Worm (Caenorhabditis elegans) whole organism, young adult: ENCODE results near the gene flh-3.

Experiments
- B0019.2 ChIP-seq: fragments of 200-800 bp; sonication (Bioruptor generic); conservative IDR thresholded peaks from 2 replicates; pipeline ENCODE4 v1.3.6; 2022; ENCODE audit warnings: missing genetic modification reagents, missing genetic modification characterization, missing compliant biosample characterization
- F22D6.2 ChIP-seq: sonication (generic microtip); optimal IDR thresholded peaks from 2 replicates; lab custom pipeline; 2016; ENCODE audit warnings: mild to moderate bottlenecking, missing genetic modification characterization, missing compliant biosample characterization
- K11D2.4 ChIP-seq: fragments of 200-800 bp; sonication (Bioruptor generic); IDR thresholded peaks from 2 replicates; pipeline ENCODE4 v1.3.6; 2022; ENCODE audit warnings: missing genetic modification reagents, missing genetic modification characterization, missing compliant biosample characterization
- K12H6.12 ChIP-seq: fragments of 200-800 bp; sonication (Bioruptor generic); optimal IDR thresholded peaks from 2 replicates; lab custom pipeline; 2018; ENCODE audit warnings: mild to moderate bottlenecking, missing genetic modification characterization, missing compliant biosample characterization
- T07F8.4 ChIP-seq: sonication (generic microtip); optimal IDR thresholded peaks from 2 replicates; lab custom pipeline; 2016; ENCODE audit warnings: mild to moderate bottlenecking, missing genetic modification characterization, moderate library complexity, missing compliant biosample characterization
- Y67H2A.10 ChIP-seq: fragments of 200-800 bp; sonication (Bioruptor generic); conservative IDR thresholded peaks from 2 replicates; pipeline ENCODE4 v1.3.6; 2022; ENCODE audit warnings: missing genetic modification reagents, missing genetic modification characterization, missing compliant biosample characterization
- Y79H2A.3 ChIP-seq: fragments of 200-800 bp; sonication (Bioruptor generic); conservative IDR thresholded peaks from 2 replicates; pipeline ENCODE4 v1.3.6; 2022; ENCODE audit warnings: missing genetic modification reagents, missing genetic modification characterization, missing compliant biosample characterization
- Y95B8A.8 ChIP-seq: fragments of 200-800 bp; sonication (Bioruptor generic); IDR thresholded peaks from 2 replicates; pipeline ENCODE4 v1.3.6; 2022; ENCODE audit warnings: missing genetic modification reagents, missing genetic modification characterization, missing compliant biosample characterization
- ama-1 ChIP-seq, 3 experiments: fragments of 150-350 bp in 1 of 3; sonication (generic microtip) in 2 of 3; optimal IDR thresholded peaks; 2 replicates each; lab custom pipeline; 2014 to 2018; ENCODE audit warnings: missing biosample characterization in 2 of 3, missing genetic modification characterization in 2 of 3, missing genetic modification reagents in 2 of 3
- aptf-2 ChIP-seq: fragments of 200-800 bp; sonication (Bioruptor generic); conservative IDR thresholded peaks from 2 replicates; pipeline ENCODE4 v1.3.6; 2022; ENCODE audit warnings: missing genetic modification reagents, missing genetic modification characterization, missing compliant biosample characterization
- aptf-3 ChIP-seq: fragments of 200-800 bp; sonication (Bioruptor generic); IDR thresholded peaks from 2 replicates; pipeline ENCODE4 v1.3.6; 2022; ENCODE audit warnings: missing genetic modification characterization, missing compliant biosample characterization
- atf-7 ChIP-seq: sonication (generic microtip); optimal IDR thresholded peaks from 2 replicates; lab custom pipeline; 2017; ENCODE audit warnings: mild to moderate bottlenecking, missing genetic modification characterization, missing compliant biosample characterization
- attf-3 ChIP-seq: fragments of 200-800 bp; sonication (Bioruptor generic); conservative IDR thresholded peaks from 2 replicates; pipeline ENCODE4 v1.3.6; 2022; ENCODE audit warnings: missing genetic modification reagents, missing genetic modification characterization, missing compliant biosample characterization
- attf-6 ChIP-seq: fragments of 200-800 bp; sonication (Bioruptor generic); IDR thresholded peaks from 2 replicates; pipeline ENCODE4 v1.3.6; 2022; ENCODE audit warnings: missing genetic modification reagents, missing genetic modification characterization, missing compliant biosample characterization
- bed-1 ChIP-seq: fragments of 200-800 bp; sonication (Bioruptor generic); IDR thresholded peaks from 2 replicates; pipeline ENCODE4 v1.3.6; 2022; ENCODE audit warnings: missing genetic modification reagents, missing genetic modification characterization, missing compliant biosample characterization
- ccch-3 ChIP-seq: fragments of 200-800 bp; sonication (Bioruptor generic); optimal IDR thresholded peaks from 2 replicates; lab custom pipeline; 2018; ENCODE audit warnings: mild to moderate bottlenecking, missing genetic modification characterization, missing compliant biosample characterization
- ceh-100 ChIP-seq: fragments of 200-800 bp; sonication (Bioruptor generic); IDR thresholded peaks from 2 replicates; pipeline ENCODE4 v1.3.6; 2022; ENCODE audit warnings: missing genetic modification reagents, missing genetic modification characterization, missing compliant biosample characterization
- ceh-40 ChIP-seq: fragments of 200-800 bp; sonication (Bioruptor generic); IDR thresholded peaks from 2 replicates; pipeline ENCODE4 v1.3.6; 2022; ENCODE audit warnings: missing genetic modification characterization, missing compliant biosample characterization
- ceh-58 ChIP-seq: fragments of 200-800 bp; sonication (Bioruptor generic); IDR thresholded peaks from 2 replicates; pipeline ENCODE4 v1.3.6; 2022; ENCODE audit warnings: missing genetic modification characterization, missing compliant biosample characterization
- dpl-1 ChIP-seq: fragments of 150-350 bp; optimal IDR thresholded peaks from 2 replicates; lab custom pipeline; 2014; ENCODE audit warnings: missing biosample characterization, missing genetic modification reagents, missing genetic modification characterization
- ets-4 ChIP-seq: fragments of 200-800 bp; sonication (Bioruptor generic); optimal IDR thresholded peaks from 2 replicates; lab custom pipeline; 2018; ENCODE audit warnings: mild to moderate bottlenecking, missing genetic modification characterization, missing compliant biosample characterization
- him-1 ChIP-seq: sonication (generic microtip); optimal IDR thresholded peaks from 2 replicates; lab custom pipeline; 2016; ENCODE audit warnings: missing genotype, missing genetic modification reagents, missing genetic modification characterization, missing compliant biosample characterization
- hlh-26 ChIP-seq: fragments of 200-800 bp; sonication (Bioruptor generic); conservative IDR thresholded peaks from 2 replicates; pipeline ENCODE4 v1.3.6; 2022; ENCODE audit warnings: missing genetic modification reagents, missing genetic modification characterization, missing compliant biosample characterization
- hmg-20 ChIP-seq: fragments of 200-800 bp; sonication (Bioruptor generic); IDR thresholded peaks from 2 replicates; pipeline ENCODE4 v1.3.6; 2022; ENCODE audit warnings: missing genetic modification reagents, missing genetic modification characterization, missing compliant biosample characterization
- let-607 ChIP-seq, 2 experiments: fragments of 200-800 bp in 1 of 2; sonication (Bioruptor generic) in 1 of 2; sonication (generic microtip) in 1 of 2; optimal IDR thresholded peaks; 2 replicates each; lab custom pipeline; 2016 to 2018; ENCODE audit warnings: mild to moderate bottlenecking in 2 of 2, missing compliant biosample characterization in 2 of 2, missing genetic modification characterization in 2 of 2, moderate library complexity in 2 of 2, missing genotype in 1 of 2
- lin-26 ChIP-seq: fragments of 200-800 bp; sonication (Bioruptor generic); IDR thresholded peaks from 2 replicates; pipeline ENCODE4 v1.3.6; 2022; ENCODE audit warnings: missing genetic modification reagents, missing genetic modification characterization, missing compliant biosample characterization
- lin-35 ChIP-seq, 3 experiments: fragments of 150-350 bp in 2 of 3; sonication (generic microtip) in 1 of 3; optimal IDR thresholded peaks; 2 replicates each; lab custom pipeline; 2014 to 2018; ENCODE audit warnings: missing biosample characterization in 3 of 3, missing genetic modification characterization in 3 of 3, missing genetic modification reagents in 3 of 3
- lin-40 ChIP-seq: sonication (generic microtip); optimal IDR thresholded peaks from 2 replicates; lab custom pipeline; 2016; ENCODE audit warnings: missing genetic modification characterization, mild to moderate bottlenecking, missing compliant biosample characterization, missing genotype, missing genetic modification reagents
- lin-54 ChIP-seq: fragments of 200-800 bp; sonication (Bioruptor generic); optimal IDR thresholded peaks from 2 replicates; lab custom pipeline; 2018; ENCODE audit warnings: mild to moderate bottlenecking, missing genetic modification characterization, missing compliant biosample characterization
- madf-10 ChIP-seq: sonication (generic microtip); optimal IDR thresholded peaks from 2 replicates; lab custom pipeline; 2016; ENCODE audit warnings: mild to moderate bottlenecking, missing genetic modification characterization, missing compliant biosample characterization
- madf-6 ChIP-seq: fragments of 200-800 bp; sonication (Bioruptor generic); IDR thresholded peaks from 2 replicates; pipeline ENCODE4 v1.3.6; 2022; ENCODE audit warnings: missing genetic modification reagents, missing genetic modification characterization, missing compliant biosample characterization
- madf-8 ChIP-seq: fragments of 200-800 bp; sonication (Bioruptor generic); conservative IDR thresholded peaks from 2 replicates; pipeline ENCODE4 v1.3.6; 2022; ENCODE audit warnings: missing genetic modification reagents, missing genetic modification characterization, missing compliant biosample characterization
- mcd-1 ChIP-seq: fragments of 200-800 bp; sonication (Bioruptor generic); IDR thresholded peaks from 2 replicates; pipeline ENCODE4 v1.3.6; 2022; ENCODE audit warnings: missing genetic modification reagents, missing genetic modification characterization, missing compliant biosample characterization
- mes-4 ChIP-seq: sonication (generic microtip); optimal IDR thresholded peaks from 2 replicates; lab custom pipeline; 2016; ENCODE audit warnings: missing genotype, missing genetic modification characterization, missing compliant biosample characterization
- nfya-1 ChIP-seq: sonication (generic microtip); optimal IDR thresholded peaks from 2 replicates; lab custom pipeline; 2017; ENCODE audit warnings: antibody characterized with exemption, missing compliant biosample characterization, missing genetic modification characterization, borderline replicate concordance; ENCODE audit not compliant: insufficient read depth
- nfyb-1 ChIP-seq: fragments of 200-800 bp; sonication (Bioruptor generic); IDR thresholded peaks from 2 replicates; pipeline ENCODE4 v1.3.6; 2022; ENCODE audit warnings: missing genetic modification reagents, missing genetic modification characterization, missing compliant biosample characterization
- nhr-120 ChIP-seq: fragments of 200-800 bp; sonication (Bioruptor generic); IDR thresholded peaks from 2 replicates; pipeline ENCODE4 v1.3.6; 2022; ENCODE audit warnings: missing genetic modification characterization, missing compliant biosample characterization
- pbrm-1 ChIP-seq: fragments of 200-800 bp; sonication (Bioruptor generic); IDR thresholded peaks from 2 replicates; pipeline ENCODE4 v1.3.6; 2022; ENCODE audit warnings: missing genetic modification reagents, missing genetic modification characterization, missing compliant biosample characterization
- rec-8 ChIP-seq, 2 experiments: sonication (generic microtip); optimal IDR thresholded peaks; 2 replicates each; lab custom pipeline; 2016; ENCODE audit warnings: mild to moderate bottlenecking in 2 of 2, missing genetic modification characterization in 2 of 2, missing genetic modification reagents in 2 of 2, missing genotype in 2 of 2, missing biosample characterization in 1 of 2, missing compliant biosample characterization in 1 of 2, moderate library complexity in 1 of 2
- rpc-1 ChIP-seq, 2 experiments: fragments of 150-350 bp in 1 of 2; sonication (generic microtip) in 1 of 2; optimal IDR thresholded peaks; 2 replicates each; lab custom pipeline; 2014 to 2018; ENCODE audit warnings: missing biosample characterization in 1 of 2, missing genetic modification characterization in 1 of 2, missing genetic modification reagents in 1 of 2, missing genotype in 1 of 2
- snpc-1.1 ChIP-seq: sonication (generic microtip); optimal IDR thresholded peaks from 2 replicates; lab custom pipeline; 2017; ENCODE audit warnings: missing genetic modification characterization, mild to moderate bottlenecking, missing compliant biosample characterization, antibody characterized with exemption, moderate library complexity, missing genotype, missing genetic modification reagents; ENCODE audit not compliant: insufficient read depth
- unc-62 ChIP-seq: fragments of 150-350 bp; optimal IDR thresholded peaks from 2 replicates; lab custom pipeline; 2014; ENCODE audit warnings: missing biosample characterization, missing genetic modification reagents, missing genetic modification characterization

The flh-3 gene

DNA sequence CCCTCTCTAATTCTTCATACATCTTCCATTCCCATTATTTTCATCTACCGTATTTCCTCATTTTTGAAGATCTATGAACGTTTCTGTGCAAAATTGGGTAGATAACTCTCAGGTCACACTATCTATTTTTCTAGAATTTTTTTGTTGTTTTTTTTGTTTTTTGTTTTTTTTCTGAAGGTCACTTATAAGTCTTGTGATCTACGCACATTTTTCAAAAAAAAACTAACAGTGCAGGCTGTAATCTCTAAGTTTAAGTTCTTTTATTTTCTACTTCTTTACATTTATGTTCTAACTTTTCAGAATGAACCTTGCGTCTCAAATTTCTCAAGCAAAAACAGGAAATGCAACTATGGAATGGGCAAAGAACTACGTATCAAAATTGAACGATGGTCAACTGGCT is at the start of gene flh-3:
flh-3 (plus strand) TSS at position 301 of the 400 bp plus-strand sequence.
- TF ChIP-seq ccch-3 (GFP tag; lab: Kevin White, UChicago) (no peak), him-1 (tag; lab: Kevin White, UChicago) (no peak), mes-4 (tag; lab: Kevin White, UChicago) (no peak), nfyb-1 (GFP tag; lab: Robert Waterston, UW) (no peak), dpl-1 (no peak), madf-8 (GFP tag; lab: Robert Waterston, UW) (no peak), let-607 (tag; optimal IDR thresholded peaks at IDR 0.05; lab: Kevin White, UChicago) (no peak), aptf-2 (no peak), hlh-26 (no peak)

- TF ChIP-seq madf-10 = no peak
- no peak for TF ChIP-seq Y79H2A.3
- TF ChIP-seq K11D2.4 (GFP tag; lab: Robert Waterston, UW) = no peak
- no peak for TF ChIP-seq K12H6.12 (tag; lab: Kevin White, UChicago)
- TF ChIP-seq attf-6 (GFP tag; lab: Robert Waterston, UW) = no peak
- no peak for TF ChIP-seq bed-1 (GFP tag; lab: Robert Waterston, UW)
- no peak for TF ChIP-seq lin-26 (GFP tag; lab: Robert Waterston, UW)
- no peak for TF ChIP-seq rpc-1 (optimal IDR thresholded peaks at IDR 0.05; lab: Kevin White, UChicago)
- TF ChIP-seq rpc-1 (tag; optimal IDR thresholded peaks at IDR 0.05; lab: Kevin White, UChicago) = no peak
- no peak for TF ChIP-seq hmg-20 (GFP tag; lab: Robert Waterston, UW)
- TF ChIP-seq mcd-1 (GFP tag; lab: Robert Waterston, UW) = no peak
- TF ChIP-seq nhr-120 = no peak
- TF ChIP-seq rec-8 (tag; optimal IDR thresholded peaks at IDR 0.05; lab: Kevin White, UChicago) = no peak
- TF ChIP-seq lin-40 (tag; lab: Kevin White, UChicago) = no peak
- no peak for TF ChIP-seq ceh-100
- no peak for TF ChIP-seq snpc-1.1 (tag; lab: Kevin White, UChicago)
- no peak for TF ChIP-seq ama-1 (optimal IDR thresholded peaks at IDR 0.05; lab: Kevin White, UChicago)
- no peak for TF ChIP-seq ama-1 (GFP tag; optimal IDR thresholded peaks at IDR 0.05; lab: Kevin White, UChicago)
- no peak for TF ChIP-seq attf-3 (GFP tag; lab: Robert Waterston, UW)
- TF ChIP-seq Y67H2A.10 (GFP tag; lab: Robert Waterston, UW) = no peak
- TF ChIP-seq, all 124 proteins: peak for 0
These were observed 45.1 kb upstream of the flh-3 start, which contains the start of gene C46C2.3 for ce11 chrIV:9224825-9225224. TSS of gene C46C2.3 (plus strand) at chrIV:9225125.

DNA sequence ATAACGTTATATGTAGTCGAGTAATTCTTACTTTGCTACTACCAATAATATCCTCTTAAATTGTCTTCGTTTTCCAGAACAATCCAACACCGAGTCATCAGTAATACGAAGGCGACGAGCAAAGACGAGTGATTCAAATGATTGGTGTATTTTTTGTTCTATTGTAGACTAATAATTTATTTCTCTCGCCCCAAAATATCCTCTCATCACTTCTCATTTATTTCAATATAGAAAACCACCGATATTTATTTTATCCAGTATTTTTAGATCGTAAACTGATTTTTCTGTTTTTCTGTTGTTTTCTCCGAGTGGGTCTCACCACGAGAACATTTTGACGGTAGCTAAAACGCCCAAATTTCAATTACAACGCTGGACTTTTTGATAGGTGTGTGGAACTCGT is 42.2 kb upstream of the flh-3 start:
- TF ChIP-seq atf-7 (tag; lab: Kevin White, UChicago) (no peak), pbrm-1 (GFP tag; lab: Robert Waterston, UW) (no peak), Y95B8A.8 (GFP tag; lab: Robert Waterston, UW) (no peak), ama-1 (optimal IDR thresholded peaks at IDR 0.05; lab: Kevin White, UChicago) (no peak), ama-1 (GFP tag; optimal IDR thresholded peaks at IDR 0.05; lab: Kevin White, UChicago) (no peak), ets-4 (GFP tag; lab: Kevin White, UChicago) (no peak), him-1 (tag; lab: Kevin White, UChicago) (no peak), ceh-58 (GFP tag; lab: Robert Waterston, UW) (no peak), dpl-1 (no peak), T07F8.4 (no peak), ceh-40 (GFP tag; lab: Robert Waterston, UW) (no peak), unc-62 (no peak), lin-35 (GFP tag; optimal IDR thresholded peaks at IDR 0.05; lab: Kevin White, UChicago) (no peak), nfya-1 (no peak), aptf-3 (no peak), madf-6 (GFP tag; lab: Robert Waterston, UW) (no peak), rpc-1 (optimal IDR thresholded peaks at IDR 0.05; lab: Kevin White, UChicago) (no peak), rpc-1 (tag; optimal IDR thresholded peaks at IDR 0.05; lab: Kevin White, UChicago) (no peak), B0019.2 (GFP tag; lab: Robert Waterston, UW) (no peak), F22D6.2 (tag; lab: Kevin White, UChicago) (no peak), lin-54 (GFP tag; lab: Kevin White, UChicago) (no peak), Y79H2A.3 (no peak)
